Fruit fly (Drosophila melanogaster): ENCODE results near the gene CG15425.

DNA sequence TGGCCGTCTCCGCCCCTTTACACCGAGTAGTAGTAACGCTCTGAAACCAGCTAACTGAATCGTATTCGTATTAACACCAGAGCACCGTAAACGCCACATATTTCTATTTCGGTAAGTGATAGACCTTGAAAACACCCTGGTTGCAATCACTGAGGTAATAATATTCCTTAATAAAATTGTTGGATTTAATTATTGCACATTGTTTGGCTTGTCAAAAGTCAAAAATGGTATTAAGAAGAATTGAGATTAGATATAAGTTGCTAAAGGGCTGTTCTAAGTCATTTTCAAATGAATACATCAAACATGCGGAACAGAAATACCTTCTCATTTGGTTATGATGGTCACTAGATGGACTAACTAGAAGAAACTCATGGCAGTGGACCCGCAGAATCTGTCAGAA, 38.6 kb upstream of the CG15425 start:
- TF ChIP-seq CG8478 (optimal IDR thresholded peaks at IDR 0.05) (no peak), psq (optimal IDR thresholded peaks at IDR 0.05) (no peak), pan (optimal IDR thresholded peaks at IDR 0.05) (no peak), EcR (GFP tag; optimal IDR thresholded peaks at IDR 0.05) (no peak), Dll (optimal IDR thresholded peaks at IDR 0.05) (no peak)

All from whole organism.